Worm (Caenorhabditis elegans) whole organism, L1 larva: ENCODE measurements around the gene F47E1.1.

Source experiments
- C04F5.9 ChIP-seq: sonication (generic microtip); optimal IDR thresholded peaks from 2 replicates; lab custom pipeline; 2016; ENCODE audit warnings: missing genetic modification characterization, missing compliant biosample characterization
- C16A3.4 ChIP-seq: fragments of 150-350 bp; optimal IDR thresholded peaks from 2 replicates; lab custom pipeline; 2014; ENCODE audit warnings: missing biosample characterization, missing genetic modification characterization
- Y116A8C.19 ChIP-seq: sonication (generic microtip); optimal IDR thresholded peaks from 2 replicates; lab custom pipeline; 2016; ENCODE audit warnings: missing compliant biosample characterization, missing genetic modification characterization, borderline replicate concordance
- aha-1 ChIP-seq: fragments of 150-350 bp; optimal IDR thresholded peaks from 2 replicates; lab custom pipeline; 2014; ENCODE audit warnings: missing biosample characterization, missing genetic modification characterization
- aly-2 ChIP-seq: fragments of 150-350 bp; optimal IDR thresholded peaks from 2 replicates; lab custom pipeline; 2014; ENCODE audit warnings: missing biosample characterization, missing genetic modification characterization
- ama-1 ChIP-seq: fragments of 150-350 bp; optimal IDR thresholded peaks from 2 replicates; lab custom pipeline; 2014
- ceh-63 ChIP-seq: fragments of 200-800 bp; sonication (Bioruptor generic); optimal IDR thresholded peaks from 2 replicates; lab custom pipeline; 2018; ENCODE audit warnings: mild to moderate bottlenecking, missing genetic modification characterization, missing compliant biosample characterization
- ceh-8 ChIP-seq: fragments of 200-800 bp; sonication (Bioruptor generic); optimal IDR thresholded peaks from 2 replicates; lab custom pipeline; 2018; ENCODE audit warnings: mild to moderate bottlenecking, missing genetic modification characterization, moderate library complexity, missing compliant biosample characterization
- ceh-82 ChIP-seq, 3 experiments: fragments of 150-350 bp in 1 of 3; sonication (generic microtip) in 2 of 3; optimal IDR thresholded peaks; 2 replicates each; lab custom pipeline; 2014 to 2017; ENCODE audit warnings: missing biosample characterization in 3 of 3, missing genetic modification characterization in 3 of 3
- ceh-90 ChIP-seq: sonication (generic microtip); optimal IDR thresholded peaks from 2 replicates; lab custom pipeline; 2016; ENCODE audit warnings: missing genetic modification characterization, missing compliant biosample characterization
- dpl-1 ChIP-seq, 3 experiments: fragments of 150-350 bp in 2 of 3; sonication (generic microtip) in 1 of 3; optimal IDR thresholded peaks; 2 replicates each; lab custom pipeline; 2014 to 2017; ENCODE audit warnings: missing biosample characterization in 3 of 3, missing genetic modification characterization in 3 of 3, missing genetic modification reagents in 3 of 3
- dsc-1 ChIP-seq: sonication (generic microtip); optimal IDR thresholded peaks from 2 replicates; lab custom pipeline; 2016; ENCODE audit warnings: mild to moderate bottlenecking, missing genetic modification characterization, missing compliant biosample characterization
- efl-1 ChIP-seq, 4 experiments: fragments of 150-350 bp; optimal IDR thresholded peaks in 3 of 4; peaks in 1 of 4; 1 replicate in 1 of 4; 2 replicates in 3 of 4; lab custom pipeline; 2014; ENCODE audit warnings: missing biosample characterization in 2 of 4, missing genetic modification characterization in 2 of 4, missing genetic modification reagents in 2 of 4
- efl-3 ChIP-seq: fragments of 200-800 bp; sonication (Bioruptor generic); optimal IDR thresholded peaks from 2 replicates; lab custom pipeline; 2018; ENCODE audit warnings: mild to moderate bottlenecking, missing genetic modification characterization, missing compliant biosample characterization
- elt-3 ChIP-seq, 6 experiments: fragments of 150-350 bp in 1 of 6; sonication (generic microtip); optimal IDR thresholded peaks; 2 replicates each; lab custom pipeline; 2017 to 2018; ENCODE audit warnings: missing biosample characterization in 6 of 6, missing genetic modification characterization in 6 of 6, inconsistent platforms in 1 of 6
- fkh-10 ChIP-seq: sonication (generic microtip); optimal IDR thresholded peaks from 2 replicates; lab custom pipeline; 2017; ENCODE audit warnings: missing biosample characterization, missing genetic modification reagents, missing genetic modification characterization
- fkh-4 ChIP-seq: sonication (generic microtip); optimal IDR thresholded peaks from 2 replicates; lab custom pipeline; 2016; ENCODE audit warnings: missing compliant biosample characterization, missing genetic modification characterization, borderline replicate concordance
- fos-1 ChIP-seq: fragments of 150-350 bp; optimal IDR thresholded peaks from 2 replicates; lab custom pipeline; 2014; ENCODE audit warnings: missing biosample characterization, missing genetic modification characterization
- hlh-4 ChIP-seq: sonication (generic microtip); optimal IDR thresholded peaks from 2 replicates; lab custom pipeline; 2016; ENCODE audit warnings: mild to moderate bottlenecking, missing genetic modification characterization, missing compliant biosample characterization
- irx-1 ChIP-seq: sonication (generic microtip); optimal IDR thresholded peaks from 2 replicates; lab custom pipeline; 2016; ENCODE audit warnings: missing genetic modification characterization, missing compliant biosample characterization
- jun-1 ChIP-seq: fragments of 150-350 bp; optimal IDR thresholded peaks from 2 replicates; lab custom pipeline; 2014; ENCODE audit warnings: missing biosample characterization, missing genetic modification reagents, missing genetic modification characterization
- lin-14 ChIP-seq: fragments of 200-800 bp; sonication (Bioruptor generic); optimal IDR thresholded peaks from 2 replicates; lab custom pipeline; 2018; ENCODE audit warnings: mild to moderate bottlenecking, missing genetic modification characterization, moderate library complexity, missing compliant biosample characterization
- lin-15B ChIP-seq: fragments of 150-350 bp; sonication (generic microtip); optimal IDR thresholded peaks from 3 replicates; lab custom pipeline; 2014; ENCODE audit warnings: missing biosample characterization, missing genetic modification characterization
- lin-35 ChIP-seq, 2 experiments: fragments of 150-350 bp; optimal IDR thresholded peaks; 2 replicates each; lab custom pipeline; 2014; ENCODE audit warnings: missing biosample characterization in 2 of 2, missing genetic modification characterization in 2 of 2, missing genetic modification reagents in 2 of 2
- lin-39 ChIP-seq: fragments of 150-350 bp; optimal IDR thresholded peaks from 2 replicates; lab custom pipeline; 2014; ENCODE audit warnings: missing biosample characterization, missing genetic modification reagents, missing genetic modification characterization
- lir-3 ChIP-seq: sonication (generic microtip); optimal IDR thresholded peaks from 2 replicates; lab custom pipeline; 2016; ENCODE audit warnings: mild to moderate bottlenecking, missing genetic modification characterization, moderate library complexity, missing compliant biosample characterization; ENCODE audit not compliant: poor library complexity
- lsy-2 ChIP-seq, 2 experiments: fragments of 150-350 bp; optimal IDR thresholded peaks; 2 replicates each; lab custom pipeline; 2014; ENCODE audit warnings: missing biosample characterization in 2 of 2, missing genetic modification characterization in 2 of 2
- mab-9 ChIP-seq: fragments of 200-800 bp; sonication (Bioruptor generic); IDR thresholded peaks from 2 replicates; pipeline ENCODE4 v1.3.6; 2022; ENCODE audit warnings: missing genetic modification reagents, missing genetic modification characterization, missing compliant biosample characterization
- mdl-1 ChIP-seq, 2 experiments: fragments of 150-350 bp; optimal IDR thresholded peaks; 2 replicates each; lab custom pipeline; 2014 to 2017; ENCODE audit warnings: missing biosample characterization in 2 of 2, missing genetic modification characterization in 2 of 2, inconsistent platforms in 1 of 2
- mef-2 ChIP-seq: fragments of 150-350 bp; optimal IDR thresholded peaks from 2 replicates; lab custom pipeline; 2014; ENCODE audit warnings: missing biosample characterization, missing genetic modification characterization
- mep-1 ChIP-seq: fragments of 150-350 bp; optimal IDR thresholded peaks from 2 replicates; lab custom pipeline; 2014; ENCODE audit warnings: missing biosample characterization, missing genetic modification characterization
- nhr-12 ChIP-seq: sonication (generic microtip); optimal IDR thresholded peaks from 2 replicates; lab custom pipeline; 2017; ENCODE audit warnings: missing biosample characterization, missing genetic modification characterization
- nhr-19 ChIP-seq: fragments of 200-800 bp; sonication (Bioruptor generic); conservative IDR thresholded peaks from 2 replicates; pipeline ENCODE4 v1.3.6; 2022; ENCODE audit warnings: missing genetic modification characterization, missing compliant biosample characterization
- nhr-20 ChIP-seq: sonication (generic microtip); optimal IDR thresholded peaks from 2 replicates; lab custom pipeline; 2016; ENCODE audit warnings: mild to moderate bottlenecking, missing genetic modification characterization, missing compliant biosample characterization
- nhr-47 ChIP-seq: sonication (generic microtip); optimal IDR thresholded peaks from 2 replicates; lab custom pipeline; 2016; ENCODE audit warnings: mild to moderate bottlenecking, missing genetic modification characterization, moderate library complexity, missing compliant biosample characterization
- nhr-77 ChIP-seq: fragments of 150-350 bp; optimal IDR thresholded peaks from 2 replicates; lab custom pipeline; 2014; ENCODE audit warnings: missing biosample characterization, missing genetic modification characterization
- nhr-85 ChIP-seq: sonication (generic microtip); peaks from one replicate; lab custom pipeline; 2016; ENCODE audit warnings: missing genetic modification characterization, inconsistent platforms, missing compliant biosample characterization
- nhr-90 ChIP-seq: sonication (generic microtip); optimal IDR thresholded peaks from 2 replicates; lab custom pipeline; 2016; ENCODE audit warnings: mild to moderate bottlenecking, missing genetic modification characterization, missing compliant biosample characterization; ENCODE audit not compliant: poor library complexity
- pag-3 ChIP-seq: sonication (generic microtip); optimal IDR thresholded peaks from 2 replicates; lab custom pipeline; 2017; ENCODE audit warnings: missing genetic modification characterization, mild to moderate bottlenecking, missing compliant biosample characterization, antibody characterized with exemption, borderline replicate concordance; ENCODE audit not compliant: insufficient read depth
- rnt-1 ChIP-seq: sonication (generic microtip); optimal IDR thresholded peaks from 2 replicates; lab custom pipeline; 2016; ENCODE audit warnings: mild to moderate bottlenecking, missing genetic modification characterization, moderate library complexity, missing compliant biosample characterization
- skn-1 ChIP-seq: fragments of 150-350 bp; optimal IDR thresholded peaks from 2 replicates; lab custom pipeline; 2014; ENCODE audit warnings: missing biosample characterization, missing genetic modification characterization
- snpc-4 ChIP-seq: fragments of 150-350 bp; optimal IDR thresholded peaks from 2 replicates; lab custom pipeline; 2014; ENCODE audit warnings: missing biosample characterization, missing genetic modification characterization
- snu-23 ChIP-seq: sonication (generic microtip); optimal IDR thresholded peaks from 2 replicates; lab custom pipeline; 2016; ENCODE audit warnings: missing genetic modification characterization, missing compliant biosample characterization
- sox-4 ChIP-seq: sonication (generic microtip); optimal IDR thresholded peaks from 2 replicates; lab custom pipeline; 2016; ENCODE audit warnings: missing genetic modification characterization, missing compliant biosample characterization
- swsn-7 ChIP-seq: sonication (generic microtip); optimal IDR thresholded peaks from 2 replicates; lab custom pipeline; 2016; ENCODE audit warnings: missing genetic modification characterization, missing compliant biosample characterization
- tbx-2 ChIP-seq: sonication (generic microtip); optimal IDR thresholded peaks from 2 replicates; lab custom pipeline; 2016; ENCODE audit warnings: missing genetic modification characterization, missing compliant biosample characterization
- tlp-1 ChIP-seq: fragments of 150-350 bp; optimal IDR thresholded peaks from 2 replicates; lab custom pipeline; 2014; ENCODE audit warnings: missing biosample characterization, missing genetic modification characterization
- unc-86 ChIP-seq: sonication (generic microtip); optimal IDR thresholded peaks from 2 replicates; lab custom pipeline; 2016; ENCODE audit warnings: missing genetic modification characterization, missing compliant biosample characterization
- unc-98 ChIP-seq: fragments of 200-800 bp; sonication (Bioruptor generic); IDR thresholded peaks from 2 replicates; pipeline ENCODE4 v1.3.6; 2022; ENCODE audit warnings: missing genetic modification characterization, missing compliant biosample characterization
- vab-15 ChIP-seq: sonication (generic microtip); optimal IDR thresholded peaks from 2 replicates; lab custom pipeline; 2017; ENCODE audit warnings: missing genotype, mild to moderate bottlenecking, missing genetic modification characterization, missing compliant biosample characterization
- xbp-1 ChIP-seq: sonication (generic microtip); optimal IDR thresholded peaks from 2 replicates; lab custom pipeline; 2016; ENCODE audit warnings: missing genetic modification characterization, missing compliant biosample characterization
- zag-1 ChIP-seq: fragments of 150-350 bp; optimal IDR thresholded peaks from 2 replicates; lab custom pipeline; 2014; ENCODE audit warnings: missing biosample characterization, missing genetic modification characterization
- zip-4 ChIP-seq: fragments of 200-800 bp; sonication (Bioruptor generic); optimal IDR thresholded peaks from 2 replicates; lab custom pipeline; 2018; ENCODE audit warnings: mild to moderate bottlenecking, missing genetic modification characterization, moderate library complexity, missing compliant biosample characterization

Gene F47E1.1

DNA sequence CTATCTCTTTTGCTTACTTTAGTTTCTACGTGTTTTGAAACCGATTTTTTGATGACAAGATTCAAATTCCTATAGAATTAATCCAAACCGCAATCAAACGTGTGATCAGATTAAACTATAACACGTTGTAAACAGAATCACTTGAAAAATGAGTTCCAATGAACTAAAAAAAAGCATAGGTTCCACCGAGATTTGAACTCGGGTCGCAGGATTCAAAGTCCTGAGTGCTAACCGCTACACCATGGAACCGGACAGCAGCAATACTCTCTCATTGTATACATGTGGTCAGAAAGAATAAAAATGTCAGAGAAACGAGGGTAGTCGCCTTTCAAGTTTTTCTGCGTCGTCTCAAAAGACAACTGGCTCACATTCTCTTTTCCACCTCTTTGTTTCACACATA lies 14.4 kb downstream of the F47E1.1 start:
- no peak for TF ChIP-seq unc-98 (GFP tag; lab: Robert Waterston, UW)
- TF ChIP-seq aha-1 (tag; lab: Kevin White, UChicago), result no peak
- TF ChIP-seq nhr-47 (tag; lab: Kevin White, UChicago), result peak; percentile 78
- TF ChIP-seq fos-1 (tag; lab: Kevin White, UChicago), result peak; percentile 59
- no peak for TF ChIP-seq ceh-90 (tag; lab: Kevin White, UChicago)
- TF ChIP-seq snu-23 (GFP tag; lab: Kevin White, UChicago), result peak; percentile 78
- no peak for TF ChIP-seq ceh-63 (GFP tag; lab: Kevin White, UChicago)
- TF ChIP-seq zag-1 (tag; lab: Kevin White, UChicago), result no peak
- peak; percentile 7 for TF ChIP-seq nhr-90 (tag; lab: Kevin White, UChicago)
- TF ChIP-seq C04F5.9 (tag; lab: Kevin White, UChicago), result no peak
- no peak for TF ChIP-seq nhr-12 (tag; lab: Kevin White, UChicago)
- no peak for TF ChIP-seq mab-9 (GFP tag; lab: Robert Waterston, UW)
- peak; percentile 10 for TF ChIP-seq skn-1 (tag; lab: Kevin White, UChicago)
- peak in 1 of 6 experiments; percentile 23 for TF ChIP-seq elt-3 (tag; optimal IDR thresholded peaks at IDR 0.05; lab: Kevin White, UChicago)
- peak; percentile 73 for TF ChIP-seq nhr-19
- TF ChIP-seq C16A3.4 (tag; lab: Kevin White, UChicago), result peak; percentile 53
- TF ChIP-seq mdl-1 (tag; optimal IDR thresholded peaks at IDR 0.05; lab: Kevin White, UChicago), result peak in 1 of 2 experiments; percentile 10
- TF ChIP-seq fkh-4 (tag; lab: Kevin White, UChicago), result no peak
- peak; percentile 29 to 60 for TF ChIP-seq lsy-2 (tag; optimal IDR thresholded peaks at IDR 0.05; lab: Kevin White, UChicago)
- TF ChIP-seq ceh-82 (tag; optimal IDR thresholded peaks at IDR 0.05; lab: Kevin White, UChicago), result peak; percentile 14 to 66 (median 31)
- peak; percentile 57 for TF ChIP-seq swsn-7 (tag; lab: Kevin White, UChicago)
- peak; percentile 63 for TF ChIP-seq mep-1 (tag; lab: Kevin White, UChicago)
- no peak for TF ChIP-seq zip-4 (GFP tag; lab: Kevin White, UChicago)
- no peak for TF ChIP-seq pag-3 (tag; lab: Kevin White, UChicago)
- no peak for TF ChIP-seq hlh-4 (tag; lab: Kevin White, UChicago)
- no peak for TF ChIP-seq mef-2 (tag; lab: Kevin White, UChicago)
- TF ChIP-seq snpc-4, result no peak
- no peak for TF ChIP-seq efl-3 (GFP tag; lab: Kevin White, UChicago)
- TF ChIP-seq efl-1 (optimal IDR thresholded peaks at IDR 0.05; lab: Kevin White, UChicago), result peak; percentile 20 to 34
- no peak for TF ChIP-seq efl-1 (GFP tag; optimal IDR thresholded peaks at IDR 0.05 in 1 of 2; lab: Kevin White, UChicago)
- TF ChIP-seq rnt-1 (tag; lab: Kevin White, UChicago), result peak; percentile 77
- TF ChIP-seq nhr-20, result peak; percentile 53
- TF ChIP-seq xbp-1 (tag; lab: Kevin White, UChicago), result peak; percentile 51
- no peak for TF ChIP-seq lin-15B
- TF ChIP-seq dpl-1 (GFP tag; optimal IDR thresholded peaks at IDR 0.05; lab: Kevin White, UChicago), result peak in 1 of 3 experiments; percentile 9
- peak; percentile 46 for TF ChIP-seq ceh-8 (GFP tag; lab: Kevin White, UChicago)
- TF ChIP-seq aly-2, result no peak
- TF ChIP-seq unc-86 (tag; lab: Kevin White, UChicago), result no peak
- TF ChIP-seq tbx-2 (tag; lab: Kevin White, UChicago), result peak; percentile 6
- TF ChIP-seq tlp-1, result no peak
- TF ChIP-seq nhr-85 (tag; lab: Kevin White, UChicago), result peak; percentile 39
- no peak for TF ChIP-seq vab-15 (tag; lab: Kevin White, UChicago)
- peak; percentile 60 for TF ChIP-seq dsc-1 (tag; lab: Kevin White, UChicago)
- no peak for TF ChIP-seq jun-1 (tag; lab: Kevin White, UChicago)
- peak; percentile 63 for TF ChIP-seq lin-14
- peak; percentile 62 for TF ChIP-seq irx-1
- TF ChIP-seq Y116A8C.19, result no peak
- TF ChIP-seq sox-4, result no peak
- TF ChIP-seq nhr-77 (tag; lab: Kevin White, UChicago), result no peak
- TF ChIP-seq fkh-10 (GFP tag; lab: Kevin White, UChicago), result peak; percentile 30
- no peak for TF ChIP-seq ama-1 (lab: Kevin White, UChicago)
- TF ChIP-seq lin-35 (GFP tag; optimal IDR thresholded peaks at IDR 0.05; lab: Kevin White, UChicago), result peak; percentile 1 to 65
- TF ChIP-seq lin-39, result peak; percentile 10
- TF ChIP-seq lir-3 (tag; lab: Kevin White, UChicago), result peak; percentile 70
